Fruit fly (Drosophila melanogaster): ENCODE data around the gene CG15471.

dm6 chrX:4804762-4805161 lies 22.2 kb upstream of the CG15471 start, which contains the start of gene CG2861:
- TF ChIP-seq CTCF (optimal IDR thresholded peaks at IDR 0.05): no peak
- no peak for TF ChIP-seq CG8478 (optimal IDR thresholded peaks at IDR 0.05)

Data from S2 (cell line).